Worm (Caenorhabditis elegans): ENCODE results near the gene dnj-23.

DNA sequence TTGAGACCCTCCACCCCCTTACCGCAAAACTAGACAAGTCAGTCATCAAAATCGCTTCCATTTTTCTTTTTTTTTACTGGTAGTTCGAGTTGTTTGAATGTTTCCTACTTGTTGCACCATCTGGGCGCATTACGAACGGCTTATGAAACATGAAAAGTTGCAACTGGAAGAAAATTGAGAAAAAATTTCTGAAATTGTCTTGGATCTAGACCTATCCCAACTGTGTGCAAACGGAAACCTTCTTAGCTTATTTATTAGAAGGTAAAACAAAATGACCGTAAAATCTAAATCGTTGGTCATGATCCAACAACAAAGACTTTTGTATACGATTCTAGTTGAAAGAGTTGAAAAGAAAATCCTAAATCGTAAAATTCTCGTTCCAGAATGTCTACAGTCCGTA, 33.9 kb downstream of the dnj-23 start:
- no peak for TF ChIP-seq elt-2 (tag; optimal IDR thresholded peaks at IDR 0.05)
- TF ChIP-seq mdl-1 (tag; optimal IDR thresholded peaks at IDR 0.05) = no peak
- no peak for TF ChIP-seq ztf-11 (tag; optimal IDR thresholded peaks at IDR 0.05)
- no peak for TF ChIP-seq snpc-4 (tag; optimal IDR thresholded peaks at IDR 0.05)
- TF ChIP-seq eor-1 (tag; optimal IDR thresholded peaks at IDR 0.05) = no peak
- no peak for TF ChIP-seq nhr-76 (tag; optimal IDR thresholded peaks at IDR 0.05)
- TF ChIP-seq nhr-25 (tag; optimal IDR thresholded peaks at IDR 0.05) = no peak
- TF ChIP-seq nhr-237 (tag; optimal IDR thresholded peaks at IDR 0.05) = no peak
- TF ChIP-seq nfya-1 (tag; optimal IDR thresholded peaks at IDR 0.05; ENCODE audit: insufficient read depth) = no peak
- TF ChIP-seq egl-27 (tag; optimal IDR thresholded peaks at IDR 0.05) = no peak
- no peak for TF ChIP-seq unc-39 (tag; optimal IDR thresholded peaks at IDR 0.05)
- TF ChIP-seq mml-1 (tag; optimal IDR thresholded peaks at IDR 0.05) = no peak
- TF ChIP-seq ama-1 (optimal IDR thresholded peaks at IDR 0.05) = no peak
- no peak for TF ChIP-seq zag-1 (tag; optimal IDR thresholded peaks at IDR 0.05)

Measured in whole organism, L3 larva.